Worm (Caenorhabditis elegans) whole organism, L1 larva: ENCODE results near the gene C17F4.3.

Source experiments
- fkh-10 ChIP-seq: sonication (generic microtip); optimal IDR thresholded peaks from 2 replicates; lab custom pipeline; 2017; ENCODE audit warnings: missing biosample characterization, missing genetic modification reagents, missing genetic modification characterization
- lin-14 ChIP-seq: fragments of 200-800 bp; sonication (Bioruptor generic); optimal IDR thresholded peaks from 2 replicates; lab custom pipeline; 2018; ENCODE audit warnings: mild to moderate bottlenecking, missing genetic modification characterization, moderate library complexity, missing compliant biosample characterization
- pqm-1 ChIP-seq: sonication (generic microtip); optimal IDR thresholded peaks from 3 replicates; lab custom pipeline; 2017; ENCODE audit warnings: missing biosample characterization, missing genetic modification characterization
- tbx-2 ChIP-seq: sonication (generic microtip); optimal IDR thresholded peaks from 2 replicates; lab custom pipeline; 2016; ENCODE audit warnings: missing genetic modification characterization, missing compliant biosample characterization

DNA sequence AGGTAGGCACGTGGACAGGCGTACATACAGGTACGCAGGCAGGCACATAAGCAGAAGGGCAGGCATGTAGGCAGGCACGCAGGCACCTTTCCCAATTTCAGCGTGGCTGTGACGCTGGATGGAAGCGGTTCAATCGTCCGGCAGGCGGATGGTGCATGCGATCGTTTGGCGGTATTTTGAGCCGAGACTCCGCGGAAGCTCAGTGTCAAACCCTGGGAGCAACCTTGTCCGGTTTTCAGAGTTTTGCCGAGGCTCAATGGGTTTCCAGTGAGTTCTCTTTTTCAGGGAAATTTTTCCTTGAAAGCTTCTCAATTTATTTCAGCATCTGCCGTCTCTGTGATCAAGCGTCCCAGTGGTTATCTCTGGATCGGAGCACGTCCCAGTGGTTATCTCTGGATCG lies 9.9 kb downstream of the C17F4.3 start:
- TF ChIP-seq fkh-10 (GFP tag; lab: Kevin White, UChicago): no peak
- TF ChIP-seq tbx-2 (tag; lab: Kevin White, UChicago): no peak
- no peak for TF ChIP-seq lin-14 (GFP tag; lab: Kevin White, UChicago)
- TF ChIP-seq pqm-1 (tag; lab: Kevin White, UChicago): no peak
